Worm (Caenorhabditis elegans) whole organism, L1 larva: Measurements from ENCODE around the gene jtr-1.

Experiments
- C16A3.4 ChIP-seq: fragments of 150-350 bp; optimal IDR thresholded peaks from 2 replicates; lab custom pipeline; 2014; ENCODE audit warnings: missing biosample characterization, missing genetic modification characterization
- blmp-1 ChIP-seq: fragments of 150-350 bp; optimal IDR thresholded peaks from 2 replicates; lab custom pipeline; 2014; ENCODE audit warnings: missing biosample characterization, missing genetic modification characterization
- ceh-82 ChIP-seq, 3 experiments: fragments of 150-350 bp in 1 of 3; sonication (generic microtip) in 2 of 3; optimal IDR thresholded peaks; 2 replicates each; lab custom pipeline; 2014 to 2017; ENCODE audit warnings: missing biosample characterization in 3 of 3, missing genetic modification characterization in 3 of 3
- ceh-88 ChIP-seq: fragments of 200-800 bp; sonication (Bioruptor generic); IDR thresholded peaks from 2 replicates; pipeline ENCODE4 v1.3.6; 2022; ENCODE audit warnings: missing genetic modification characterization, missing compliant biosample characterization
- ceh-90 ChIP-seq: sonication (generic microtip); optimal IDR thresholded peaks from 2 replicates; lab custom pipeline; 2016; ENCODE audit warnings: missing genetic modification characterization, missing compliant biosample characterization
- ces-1 ChIP-seq: fragments of 150-350 bp; optimal IDR thresholded peaks from 2 replicates; lab custom pipeline; 2014; ENCODE audit warnings: missing biosample characterization, missing genetic modification reagents, missing genetic modification characterization
- dsc-1 ChIP-seq: sonication (generic microtip); optimal IDR thresholded peaks from 2 replicates; lab custom pipeline; 2016; ENCODE audit warnings: mild to moderate bottlenecking, missing genetic modification characterization, missing compliant biosample characterization
- egl-13 ChIP-seq: sonication (generic microtip); optimal IDR thresholded peaks from 2 replicates; lab custom pipeline; 2016; ENCODE audit warnings: missing genotype, missing genetic modification reagents, missing genetic modification characterization, missing compliant biosample characterization
- egl-27 ChIP-seq, 2 experiments: fragments of 150-350 bp in 1 of 2; sonication (generic microtip); optimal IDR thresholded peaks; 3 replicates each; lab custom pipeline; 2017 to 2018; ENCODE audit warnings: missing biosample characterization in 2 of 2, missing genetic modification characterization in 2 of 2, missing genetic modification reagents in 2 of 2
- ets-5 ChIP-seq: fragments of 200-800 bp; sonication (Bioruptor generic); IDR thresholded peaks from 2 replicates; pipeline ENCODE4 v1.3.6; 2022; ENCODE audit warnings: missing genetic modification characterization, missing compliant biosample characterization
- fkh-8 ChIP-seq: sonication (generic microtip); optimal IDR thresholded peaks from 2 replicates; lab custom pipeline; 2016; ENCODE audit warnings: mild to moderate bottlenecking, missing genetic modification characterization, missing compliant biosample characterization
- hlh-17 ChIP-seq: fragments of 200-800 bp; sonication (Bioruptor generic); optimal IDR thresholded peaks from 2 replicates; lab custom pipeline; 2018; ENCODE audit warnings: missing genetic modification characterization, mild to moderate bottlenecking, missing compliant biosample characterization, moderate library complexity, borderline replicate concordance
- hlh-4 ChIP-seq: sonication (generic microtip); optimal IDR thresholded peaks from 2 replicates; lab custom pipeline; 2016; ENCODE audit warnings: mild to moderate bottlenecking, missing genetic modification characterization, missing compliant biosample characterization
- hpl-2 ChIP-seq: fragments of 150-350 bp; optimal IDR thresholded peaks from 2 replicates; lab custom pipeline; 2014; ENCODE audit warnings: missing biosample characterization, missing genetic modification reagents, missing genetic modification characterization
- irx-1 ChIP-seq: sonication (generic microtip); optimal IDR thresholded peaks from 2 replicates; lab custom pipeline; 2016; ENCODE audit warnings: missing genetic modification characterization, missing compliant biosample characterization
- isw-1 ChIP-seq: fragments of 200-800 bp; sonication (Bioruptor generic); IDR thresholded peaks from 2 replicates; pipeline ENCODE4 v1.3.6; 2022; ENCODE audit warnings: missing genetic modification characterization, missing compliant biosample characterization
- jun-1 ChIP-seq: fragments of 150-350 bp; optimal IDR thresholded peaks from 2 replicates; lab custom pipeline; 2014; ENCODE audit warnings: missing biosample characterization, missing genetic modification reagents, missing genetic modification characterization
- lin-14 ChIP-seq: fragments of 200-800 bp; sonication (Bioruptor generic); optimal IDR thresholded peaks from 2 replicates; lab custom pipeline; 2018; ENCODE audit warnings: mild to moderate bottlenecking, missing genetic modification characterization, moderate library complexity, missing compliant biosample characterization
- lin-35 ChIP-seq, 2 experiments: fragments of 150-350 bp; optimal IDR thresholded peaks; 2 replicates each; lab custom pipeline; 2014; ENCODE audit warnings: missing biosample characterization in 2 of 2, missing genetic modification characterization in 2 of 2, missing genetic modification reagents in 2 of 2
- lin-39 ChIP-seq: fragments of 150-350 bp; optimal IDR thresholded peaks from 2 replicates; lab custom pipeline; 2014; ENCODE audit warnings: missing biosample characterization, missing genetic modification reagents, missing genetic modification characterization
- lsy-2 ChIP-seq, 2 experiments: fragments of 150-350 bp; optimal IDR thresholded peaks; 2 replicates each; lab custom pipeline; 2014; ENCODE audit warnings: missing biosample characterization in 2 of 2, missing genetic modification characterization in 2 of 2
- mab-9 ChIP-seq: fragments of 200-800 bp; sonication (Bioruptor generic); IDR thresholded peaks from 2 replicates; pipeline ENCODE4 v1.3.6; 2022; ENCODE audit warnings: missing genetic modification reagents, missing genetic modification characterization, missing compliant biosample characterization
- mep-1 ChIP-seq: fragments of 150-350 bp; optimal IDR thresholded peaks from 2 replicates; lab custom pipeline; 2014; ENCODE audit warnings: missing biosample characterization, missing genetic modification characterization
- nhr-11 ChIP-seq: fragments of 150-350 bp; optimal IDR thresholded peaks from 2 replicates; lab custom pipeline; 2014; ENCODE audit warnings: missing biosample characterization, missing genetic modification characterization
- nhr-237 ChIP-seq: fragments of 150-350 bp; optimal IDR thresholded peaks from 2 replicates; lab custom pipeline; 2014; ENCODE audit warnings: missing biosample characterization, missing genetic modification characterization
- nhr-47 ChIP-seq: sonication (generic microtip); optimal IDR thresholded peaks from 2 replicates; lab custom pipeline; 2016; ENCODE audit warnings: mild to moderate bottlenecking, missing genetic modification characterization, moderate library complexity, missing compliant biosample characterization
- nhr-71 ChIP-seq: sonication (generic microtip); optimal IDR thresholded peaks from 2 replicates; lab custom pipeline; 2016; ENCODE audit warnings: mild to moderate bottlenecking, missing genetic modification characterization, moderate library complexity, missing compliant biosample characterization
- nhr-77 ChIP-seq: fragments of 150-350 bp; optimal IDR thresholded peaks from 2 replicates; lab custom pipeline; 2014; ENCODE audit warnings: missing biosample characterization, missing genetic modification characterization
- nhr-85 ChIP-seq: sonication (generic microtip); peaks from one replicate; lab custom pipeline; 2016; ENCODE audit warnings: missing genetic modification characterization, inconsistent platforms, missing compliant biosample characterization
- rnt-1 ChIP-seq: sonication (generic microtip); optimal IDR thresholded peaks from 2 replicates; lab custom pipeline; 2016; ENCODE audit warnings: mild to moderate bottlenecking, missing genetic modification characterization, moderate library complexity, missing compliant biosample characterization
- snpc-4 ChIP-seq: fragments of 150-350 bp; optimal IDR thresholded peaks from 2 replicates; lab custom pipeline; 2014; ENCODE audit warnings: missing biosample characterization, missing genetic modification characterization
- sptf-1 ChIP-seq: fragments of 150-350 bp; optimal IDR thresholded peaks from 2 replicates; lab custom pipeline; 2014; ENCODE audit warnings: missing biosample characterization, missing genetic modification characterization
- swsn-7 ChIP-seq: sonication (generic microtip); optimal IDR thresholded peaks from 2 replicates; lab custom pipeline; 2016; ENCODE audit warnings: missing genetic modification characterization, missing compliant biosample characterization
- tbx-2 ChIP-seq: sonication (generic microtip); optimal IDR thresholded peaks from 2 replicates; lab custom pipeline; 2016; ENCODE audit warnings: missing genetic modification characterization, missing compliant biosample characterization
- tlp-1 ChIP-seq: fragments of 150-350 bp; optimal IDR thresholded peaks from 2 replicates; lab custom pipeline; 2014; ENCODE audit warnings: missing biosample characterization, missing genetic modification characterization
- unc-130 ChIP-seq: fragments of 150-350 bp; optimal IDR thresholded peaks from 2 replicates; lab custom pipeline; 2017; ENCODE audit warnings: missing biosample characterization, missing genetic modification characterization, inconsistent platforms
- unc-30 ChIP-seq: sonication (generic microtip); optimal IDR thresholded peaks from 2 replicates; lab custom pipeline; 2017; ENCODE audit warnings: missing biosample characterization, missing genetic modification characterization
- unc-62 ChIP-seq: fragments of 150-350 bp; optimal IDR thresholded peaks from 2 replicates; lab custom pipeline; 2014; ENCODE audit warnings: missing biosample characterization, missing genetic modification reagents, missing genetic modification characterization
- zip-4 ChIP-seq: fragments of 200-800 bp; sonication (Bioruptor generic); optimal IDR thresholded peaks from 2 replicates; lab custom pipeline; 2018; ENCODE audit warnings: mild to moderate bottlenecking, missing genetic modification characterization, moderate library complexity, missing compliant biosample characterization
- ztf-4 ChIP-seq: fragments of 150-350 bp; optimal IDR thresholded peaks from 2 replicates; lab custom pipeline; 2014; ENCODE audit warnings: missing biosample characterization, missing genetic modification characterization

Gene jtr-1

DNA sequence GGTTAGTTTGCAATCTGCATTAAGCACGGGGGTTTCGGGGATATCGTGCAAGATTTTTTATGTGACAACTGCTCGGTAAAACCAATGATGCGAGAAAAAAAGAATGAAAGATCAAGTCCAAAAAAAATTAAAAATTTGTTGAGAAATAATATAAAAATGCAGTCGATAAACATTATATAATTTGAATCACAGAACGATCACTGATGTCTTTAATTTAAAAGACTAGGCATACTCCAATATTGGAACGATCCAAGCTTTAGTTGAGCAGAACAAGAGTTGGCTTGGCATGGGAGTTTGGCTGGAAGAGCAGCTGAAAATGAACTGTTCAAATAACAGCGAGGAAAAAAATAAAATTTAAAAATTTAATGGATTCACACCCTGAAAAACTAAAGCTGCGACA, 6.6 kb downstream of the jtr-1 start, which contains the start of gene clec-171:
Gene clec-171 (minus strand): TSS at position 101 of the 400 bp plus-strand sequence.
- no peak for TF ChIP-seq nhr-77 (tag; lab: Kevin White, UChicago)
- TF ChIP-seq rnt-1 (tag; lab: Kevin White, UChicago), result no peak
- TF ChIP-seq unc-130 (tag; lab: Kevin White, UChicago), result no peak
- no peak for TF ChIP-seq hlh-17 (GFP tag; lab: Kevin White, UChicago)
- TF ChIP-seq nhr-11 (tag; lab: Kevin White, UChicago), result no peak
- TF ChIP-seq lsy-2 (tag; optimal IDR thresholded peaks at IDR 0.05; lab: Kevin White, UChicago), result no peak
- no peak for TF ChIP-seq tlp-1 (tag; lab: Kevin White, UChicago)
- TF ChIP-seq unc-62, result no peak
- no peak for TF ChIP-seq nhr-71 (tag; lab: Kevin White, UChicago)
- no peak for TF ChIP-seq dsc-1
- no peak for TF ChIP-seq C16A3.4 (tag; lab: Kevin White, UChicago)
- TF ChIP-seq sptf-1 (tag; lab: Kevin White, UChicago), result no peak
- TF ChIP-seq egl-27 (tag; optimal IDR thresholded peaks at IDR 0.05; lab: Kevin White, UChicago), result no peak
- TF ChIP-seq lin-14, result no peak
- no peak for TF ChIP-seq swsn-7
- no peak for TF ChIP-seq mep-1 (tag; lab: Kevin White, UChicago)
- TF ChIP-seq zip-4 (GFP tag; lab: Kevin White, UChicago), result no peak
- TF ChIP-seq lin-35 (GFP tag; optimal IDR thresholded peaks at IDR 0.05; lab: Kevin White, UChicago), result no peak
- TF ChIP-seq jun-1, result no peak

DNA sequence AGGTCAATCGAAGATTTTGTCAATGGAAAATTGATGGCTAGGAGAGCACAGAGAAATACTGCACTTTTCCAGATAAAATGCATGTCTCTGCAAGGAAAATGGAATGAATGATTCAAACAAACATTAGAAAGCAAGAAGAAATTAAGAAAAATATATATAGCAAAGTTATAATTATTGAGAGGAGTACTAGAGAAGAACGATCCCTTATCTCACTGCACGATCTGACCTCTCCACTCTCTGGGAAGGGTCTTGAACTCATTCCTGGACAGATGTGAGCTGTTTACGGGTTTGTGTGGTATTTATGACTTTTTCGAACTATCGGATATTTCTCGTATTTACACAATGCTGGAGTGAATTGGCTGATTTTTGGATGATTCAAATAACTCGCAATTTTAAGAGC, 9.5 kb downstream of the jtr-1 start, which contains the start of gene Y77E11A.23:
Gene Y77E11A.23 (minus strand): TSS at position 107 of the 400 bp plus-strand sequence.
- TF ChIP-seq hpl-2 (GFP tag; lab: Kevin White, UChicago) (no peak), sptf-1 (tag; lab: Kevin White, UChicago) (no peak), ets-5 (GFP tag; lab: Robert Waterston, UW) (no peak), lin-35 (GFP tag; optimal IDR thresholded peaks at IDR 0.05; lab: Kevin White, UChicago) (no peak), isw-1 (GFP tag; lab: Robert Waterston, UW) (no peak)

DNA sequence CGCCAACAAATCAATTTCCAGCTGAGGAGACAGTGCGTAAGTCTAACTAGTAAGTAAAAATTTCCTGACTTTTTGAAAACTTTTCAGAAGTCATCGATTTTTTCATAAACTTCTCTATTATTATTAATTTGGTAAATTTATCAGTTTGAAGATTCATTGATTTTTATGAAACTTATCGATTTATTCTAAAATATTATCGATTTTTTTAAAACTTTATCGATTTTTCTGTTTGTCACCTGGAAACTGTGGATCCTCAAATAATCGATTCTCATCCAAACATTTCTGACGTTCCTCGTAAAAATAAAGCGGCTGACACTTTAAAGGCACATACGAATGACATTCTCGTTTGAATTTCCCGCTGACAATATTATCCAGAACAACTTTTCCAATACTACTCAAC, 13.2 kb downstream of the jtr-1 start:
- TF ChIP-seq ces-1 (GFP tag; lab: Kevin White, UChicago) (no peak), hlh-4 (tag; lab: Kevin White, UChicago) (no peak), fkh-8 (tag; lab: Kevin White, UChicago) (no peak), blmp-1 (tag; lab: Kevin White, UChicago) (no peak), lin-39 (tag; lab: Kevin White, UChicago) (no peak), nhr-237 (no peak), ceh-90 (tag; lab: Kevin White, UChicago) (no peak), nhr-47 (tag; lab: Kevin White, UChicago) (no peak), ceh-88 (GFP tag; lab: Robert Waterston, UW) (no peak), egl-27 (tag; optimal IDR thresholded peaks at IDR 0.05; lab: Kevin White, UChicago) (no peak), tbx-2 (no peak), ets-5 (GFP tag; lab: Robert Waterston, UW) (no peak), unc-30 (tag; lab: Kevin White, UChicago) (no peak), C16A3.4 (tag; lab: Kevin White, UChicago) (no peak), ztf-4 (no peak), rnt-1 (tag; lab: Kevin White, UChicago) (no peak), lin-14 (no peak)

DNA sequence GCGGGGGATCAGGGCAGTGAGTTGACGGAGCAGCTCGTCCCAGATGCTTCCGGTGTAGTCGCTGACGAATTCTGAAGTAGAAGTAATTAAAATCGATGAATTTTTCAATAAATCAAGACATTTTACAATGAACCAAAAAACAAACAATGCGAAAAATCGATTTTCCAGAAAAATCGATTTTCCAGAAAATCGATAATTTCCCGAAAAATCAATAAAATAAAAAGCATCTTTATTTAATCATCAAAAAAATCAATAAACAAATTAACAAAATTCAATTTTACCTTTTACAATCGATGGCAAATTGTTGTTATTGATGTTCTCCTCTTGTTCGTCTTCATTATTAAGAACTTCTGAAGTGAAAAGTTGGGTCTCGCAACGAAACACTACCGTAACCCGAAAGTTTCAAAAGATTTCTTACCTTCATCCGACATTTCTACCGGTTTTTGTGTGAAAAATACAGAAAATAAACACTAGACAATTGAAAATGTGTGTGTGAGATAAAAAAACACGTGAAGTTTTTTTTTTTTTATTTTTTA, 13.9 kb downstream of the jtr-1 start, which contains the start of gene clp-6:
Gene clp-6 (minus strand): TSS at position 486 of the 536 bp plus-strand sequence.
- TF ChIP-seq egl-27 (tag; optimal IDR thresholded peaks at IDR 0.05; lab: Kevin White, UChicago) (no peak), irx-1 (tag; lab: Kevin White, UChicago) (no peak), ceh-82 (tag; optimal IDR thresholded peaks at IDR 0.05; lab: Kevin White, UChicago) (no peak), nhr-85 (tag; lab: Kevin White, UChicago) (no peak), snpc-4 (tag; lab: Kevin White, UChicago) (no peak), egl-13 (tag; lab: Kevin White, UChicago) (no peak), nhr-237 (no peak), mab-9 (GFP tag; lab: Robert Waterston, UW) (no peak), C16A3.4 (tag; lab: Kevin White, UChicago) (no peak)
